Worm (Caenorhabditis elegans) whole organism, L4/young adult: ENCODE results near the gene F40H6.5.

ENCODE experiments used
- W03F9.2 ChIP-seq: fragments of 150-350 bp; optimal IDR thresholded peaks from 2 replicates; lab custom pipeline; 2014; ENCODE audit warnings: missing biosample characterization, missing genetic modification characterization
- dao-5 ChIP-seq: sonication (generic microtip); optimal IDR thresholded peaks from 2 replicates; lab custom pipeline; 2016; ENCODE audit warnings: missing genotype, missing genetic modification characterization, moderate library complexity, missing compliant biosample characterization
- him-1 ChIP-seq: sonication (generic microtip); optimal IDR thresholded peaks from 2 replicates; lab custom pipeline; 2016; ENCODE audit warnings: missing genotype, missing genetic modification reagents, missing genetic modification characterization, missing compliant biosample characterization

DNA sequence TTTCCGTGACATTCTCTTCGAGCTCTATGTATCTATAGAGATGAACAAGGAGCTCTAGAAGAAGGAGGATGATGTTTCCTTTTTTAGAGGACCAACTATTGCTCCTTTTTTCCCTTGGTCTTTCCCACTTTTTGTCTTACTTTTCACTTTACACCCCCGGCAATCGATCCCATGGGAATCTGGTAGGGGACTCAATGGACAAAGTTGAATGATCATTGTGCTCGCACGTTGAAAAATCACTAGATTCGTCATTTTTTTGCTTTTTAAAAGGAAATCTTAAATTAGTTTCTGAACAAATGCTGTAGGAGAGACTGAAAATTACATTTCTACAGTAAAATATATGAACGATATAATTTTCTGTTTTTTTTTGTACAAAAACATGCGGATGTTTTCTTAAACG is 53.6 kb downstream of the F40H6.5 start:
- TF ChIP-seq him-1 (tag; lab: Kevin White, UChicago) (no peak), dao-5 (tag; lab: Kevin White, UChicago) (no peak), W03F9.2 (tag; lab: Kevin White, UChicago) (no peak)
